Fruit fly (Drosophila melanogaster): ENCODE measurements around the gene aay.
A peak's percentile ranks its signal among the peaks of the same experiment; 100 is the strongest.

aay gene

dm6 chr3L:9377198-9378035, 45.6 kb upstream of the aay start, which contains the start of gene Hsp26 (continued):
- TF ChIP-seq onecut (GFP tag; IDR thresholded peaks at IDR 0.05) (peak; percentile 67), CG12155 (GFP tag; optimal IDR thresholded peaks at IDR 0.05) (peak; percentile 83), Abd-B (GFP tag; optimal IDR thresholded peaks at IDR 0.05) (peak; percentile 37), CG30431 (GFP tag; optimal IDR thresholded peaks at IDR 0.05) (peak; percentile 18), CG1792 (GFP tag; optimal IDR thresholded peaks at IDR 0.05) (peak; percentile 78), CG32532 (GFP tag; IDR thresholded peaks at IDR 0.05) (peak; percentile 90), CTCF (GFP tag; optimal IDR thresholded peaks at IDR 0.05) (peak; percentile 15), CG2129 (GFP tag; IDR thresholded peaks at IDR 0.05; ENCODE audit: partially characterized antibody) (no peak), sim (GFP tag; IDR thresholded peaks at IDR 0.05) (peak; percentile 53; the same call in 1 of the 2 replicates), psq (GFP tag; optimal IDR thresholded peaks at IDR 0.05) (peak; percentile 64), NC2α (GFP tag; optimal IDR thresholded peaks at IDR 0.05) (peak; percentile 73), cato (GFP tag; optimal IDR thresholded peaks at IDR 0.05; ENCODE audit: borderline replicate concordance) (peak; percentile 75), CG30020 (tag; optimal IDR thresholded peaks at IDR 0.05) (peak; percentile 46), Rx (GFP tag; IDR thresholded peaks at IDR 0.05) (peak; percentile 27; the same call in 1 of the 2 replicates), gsb (GFP tag; IDR thresholded peaks at IDR 0.05) (peak; percentile 65), CG16815 (GFP tag; optimal IDR thresholded peaks at IDR 0.05) (peak; percentile 40), gro (GFP tag; optimal IDR thresholded peaks at IDR 0.05) (peak; percentile 80), CG14441 (GFP tag; IDR thresholded peaks at IDR 0.05) (peak; percentile 81), CG17361 (GFP tag; IDR thresholded peaks at IDR 0.05) (peak; percentile 84), sd (tag; optimal IDR thresholded peaks at IDR 0.05) (peak; percentile 59), CG9817 (tag; optimal IDR thresholded peaks at IDR 0.05) (peak; percentile 52), HLH4C (GFP tag; IDR thresholded peaks at IDR 0.05; ENCODE audit: partially characterized antibody) (no peak), CG5245 (GFP tag; optimal IDR thresholded peaks at IDR 0.05) (peak; percentile 49), CkIIα-i1 (GFP tag; IDR thresholded peaks at IDR 0.05) (no peak), repo (GFP tag; optimal IDR thresholded peaks at IDR 0.05) (peak; percentile 69), CG10979 (tag; optimal IDR thresholded peaks at IDR 0.05) (peak; percentile 82), CG14667 (GFP tag; IDR thresholded peaks at IDR 0.05) (peak; percentile 71), ac (GFP tag; optimal IDR thresholded peaks at IDR 0.05) (no peak), Dad (GFP tag; optimal IDR thresholded peaks at IDR 0.05) (peak; percentile 58), CG7556 (GFP tag; optimal IDR thresholded peaks at IDR 0.05) (peak; percentile 89), Hsf (GFP tag; optimal IDR thresholded peaks at IDR 0.05) (peak; percentile 87), CG3407 (GFP tag; optimal IDR thresholded peaks at IDR 0.05) (peak; percentile 78), stc (GFP tag; IDR thresholded peaks at IDR 0.05) (peak; percentile 92), bigmax (GFP tag; optimal IDR thresholded peaks at IDR 0.05) (peak; percentile 62), CG14014 (GFP tag; IDR thresholded peaks at IDR 0.05) (peak; percentile 85), D19A (tag; optimal IDR thresholded peaks at IDR 0.05) (peak; percentile 77), fd64A (GFP tag; optimal IDR thresholded peaks at IDR 0.05) (no peak), ato (GFP tag; IDR thresholded peaks at IDR 0.05; ENCODE audit: partially characterized antibody) (no peak), Bdp1 (GFP tag; optimal IDR thresholded peaks at IDR 0.05) (peak; percentile 70), CG10431 (GFP tag; optimal IDR thresholded peaks at IDR 0.05) (no peak), al (GFP tag; IDR thresholded peaks at IDR 0.05) (peak; percentile 35; the same call in 1 of the 2 replicates), tna (GFP tag; IDR thresholded peaks at IDR 0.05; ENCODE audit: partially characterized antibody) (no peak), CG16863 (GFP tag; optimal IDR thresholded peaks at IDR 0.05) (peak; percentile 88), CG8388 (GFP tag; optimal IDR thresholded peaks at IDR 0.05) (peak; percentile 87), CG9727 (GFP tag; optimal IDR thresholded peaks at IDR 0.05) (peak; percentile 74), TFAM (GFP tag; optimal IDR thresholded peaks at IDR 0.05) (no peak), Oli (tag; optimal IDR thresholded peaks at IDR 0.05) (peak; percentile 86), Bteb2 (GFP tag; optimal IDR thresholded peaks at IDR 0.05) (peak; percentile 83), CG32772 (GFP tag; IDR thresholded peaks at IDR 0.05) (peak; percentile 71), CG10366 (GFP tag; IDR thresholded peaks at IDR 0.05) (peak; percentile 87)

Data from whole organism, embryonic.